Worm (Caenorhabditis elegans) whole organism, mixed stage, embryonic: ENCODE results near the gene set-30.

Source experiments
- elt-3 ChIP-seq: fragments of 150-350 bp; optimal IDR thresholded peaks from 2 replicates; lab custom pipeline; 2014; ENCODE audit warnings: missing biosample characterization, missing genetic modification characterization
- lin-13 ChIP-seq: fragments of 150-350 bp; optimal IDR thresholded peaks from 2 replicates; lab custom pipeline; 2014; ENCODE audit warnings: missing biosample characterization, missing genetic modification characterization
- mab-5 ChIP-seq: fragments of 150-350 bp; optimal IDR thresholded peaks from 2 replicates; lab custom pipeline; 2014; ENCODE audit warnings: missing biosample characterization, missing genetic modification characterization
- mep-1 ChIP-seq: fragments of 150-350 bp; optimal IDR thresholded peaks from 2 replicates; lab custom pipeline; 2017; ENCODE audit warnings: missing biosample characterization, missing genetic modification reagents, missing genetic modification characterization, inconsistent platforms
- nhr-237 ChIP-seq: fragments of 150-350 bp; optimal IDR thresholded peaks from 2 replicates; lab custom pipeline; 2014; ENCODE audit warnings: missing biosample characterization, missing genetic modification characterization
- nhr-28 ChIP-seq: fragments of 150-350 bp; optimal IDR thresholded peaks from 2 replicates; lab custom pipeline; 2014; ENCODE audit warnings: missing biosample characterization, missing genetic modification characterization
- nhr-76 ChIP-seq: sonication (generic microtip); optimal IDR thresholded peaks from 2 replicates; lab custom pipeline; 2017; ENCODE audit warnings: missing biosample characterization, missing genetic modification characterization
- snpc-4 ChIP-seq: fragments of 150-350 bp; optimal IDR thresholded peaks from 2 replicates; lab custom pipeline; 2014; ENCODE audit warnings: missing biosample characterization, missing genetic modification characterization
- sptf-1 ChIP-seq: sonication (generic microtip); optimal IDR thresholded peaks from 2 replicates; lab custom pipeline; 2017; ENCODE audit warnings: mild to moderate bottlenecking, missing genetic modification characterization, moderate library complexity, missing compliant biosample characterization
- unc-120 ChIP-seq: sonication (generic microtip); optimal IDR thresholded peaks from 2 replicates; lab custom pipeline; 2017; ENCODE audit warnings: missing genetic modification characterization, missing compliant biosample characterization; ENCODE audit not compliant: poor library complexity, severe bottlenecking
- unc-62 ChIP-seq: fragments of 150-350 bp; optimal IDR thresholded peaks from 2 replicates; lab custom pipeline; 2014; ENCODE audit warnings: missing biosample characterization, missing genetic modification reagents, missing genetic modification characterization
- ztf-11 ChIP-seq: fragments of 150-350 bp; optimal IDR thresholded peaks from 2 replicates; lab custom pipeline; 2014; ENCODE audit warnings: missing biosample characterization, missing genetic modification characterization

ce11 chrX:5020996-5021395 lies 21.9 kb downstream of the set-30 start, which contains the start of gene ZC449.2:
- TF ChIP-seq nhr-76 (no peak), snpc-4 (tag; lab: Kevin White, UChicago) (no peak), unc-120 (tag; lab: Kevin White, UChicago) (no peak), lin-13 (tag; lab: Kevin White, UChicago) (no peak), sptf-1 (tag; lab: Kevin White, UChicago) (no peak), unc-62 (GFP tag; lab: Kevin White, UChicago) (no peak), ztf-11 (tag; lab: Kevin White, UChicago) (no peak), elt-3 (tag; lab: Kevin White, UChicago) (no peak), nhr-28 (no peak), mep-1 (no peak), mab-5 (no peak), nhr-237 (no peak)
